Fruit fly (Drosophila melanogaster): Measurements from ENCODE around the gene CG9109.
A peak's percentile ranks its signal among the peaks of the same experiment; 100 is the strongest.

The CG9109 gene

dm6 chr2L:6068544-6069251 is 34.5 kb upstream of the CG9109 start, which contains the start of the genes CG9150 and Pfdn1 (continued):
- TF ChIP-seq Asciz (GFP tag; optimal IDR thresholded peaks at IDR 0.05) = no peak
- no peak for TF ChIP-seq NK7.1 (GFP tag; optimal IDR thresholded peaks at IDR 0.05)
- TF ChIP-seq pb (GFP tag; optimal IDR thresholded peaks at IDR 0.05) = no peak
- TF ChIP-seq CG12659 (GFP tag; optimal IDR thresholded peaks at IDR 0.05) = peak; percentile 6
- TF ChIP-seq Bgb (GFP tag; IDR thresholded peaks at IDR 0.05; ENCODE audit: partially characterized antibody) = peak; percentile 94
- TF ChIP-seq CG17328 (GFP tag; IDR thresholded peaks at IDR 0.05) = no peak
- no peak for TF ChIP-seq sr (GFP tag; IDR thresholded peaks at IDR 0.05)
- no peak for TF ChIP-seq NfI (GFP tag; optimal IDR thresholded peaks at IDR 0.05)
- TF ChIP-seq CG3838 (GFP tag; optimal IDR thresholded peaks at IDR 0.05) = no peak
- no peak for TF ChIP-seq CG4730 (GFP tag; IDR thresholded peaks at IDR 0.05)
- no peak for TF ChIP-seq CG5953 (GFP tag; IDR thresholded peaks at IDR 0.05)
- TF ChIP-seq CG42726 (GFP tag; IDR thresholded peaks at IDR 0.05; ENCODE audit: partially characterized antibody) = peak; percentile 69; the same call in 1 of the 2 replicates
- peak; percentile 93 for TF ChIP-seq CG13287 (GFP tag; IDR thresholded peaks at IDR 0.05; ENCODE audit: partially characterized antibody)
- TF ChIP-seq Awh (GFP tag; IDR thresholded peaks at IDR 0.05) = no peak
- TF ChIP-seq YL-1 (GFP tag; optimal IDR thresholded peaks at IDR 0.05) = peak; percentile 69
- no peak for TF ChIP-seq Rx (GFP tag; IDR thresholded peaks at IDR 0.05)
- TF ChIP-seq CG2678 (tag; optimal IDR thresholded peaks at IDR 0.05) = no peak
- no peak for TF ChIP-seq gcm (GFP tag; optimal IDR thresholded peaks at IDR 0.05)
- TF ChIP-seq CG8924 (tag; optimal IDR thresholded peaks at IDR 0.05) = no peak
- TF ChIP-seq CG14860 (GFP tag; IDR thresholded peaks at IDR 0.05; ENCODE audit: partially characterized antibody) = peak; percentile 87
- TF ChIP-seq CG10267 (tag; optimal IDR thresholded peaks at IDR 0.05) = peak; percentile 21
- TF ChIP-seq nmo (GFP tag; optimal IDR thresholded peaks at IDR 0.05) = peak; percentile 12
- TF ChIP-seq mld (GFP tag; IDR thresholded peaks at IDR 0.05; ENCODE audit: partially characterized antibody) = peak; percentile 65; the same call in 2 of the 3 replicates
- peak; percentile 10; the same call in 1 of the 2 replicates for TF ChIP-seq sob (GFP tag; IDR thresholded peaks at IDR 0.05)
- peak; percentile 68 for TF ChIP-seq Myb (GFP tag; optimal IDR thresholded peaks at IDR 0.05)
- no peak for TF ChIP-seq ham (GFP tag; IDR thresholded peaks at IDR 0.05)
- no peak for TF ChIP-seq Taf1 (GFP tag; IDR thresholded peaks at IDR 0.05)
- peak; percentile 85 for TF ChIP-seq nerfin-2 (GFP tag; IDR thresholded peaks at IDR 0.05; ENCODE audit: partially characterized antibody)
- no peak for TF ChIP-seq ind (GFP tag; optimal IDR thresholded peaks at IDR 0.05)
- TF ChIP-seq CG18476 (GFP tag; optimal IDR thresholded peaks at IDR 0.05) = no peak
- TF ChIP-seq Bteb2 (GFP tag; optimal IDR thresholded peaks at IDR 0.05) = no peak
- TF ChIP-seq gem (tag; optimal IDR thresholded peaks at IDR 0.05) = no peak
- TF ChIP-seq scrt (GFP tag; optimal IDR thresholded peaks at IDR 0.05) = no peak
- TF ChIP-seq CG7987 (GFP tag; optimal IDR thresholded peaks at IDR 0.05) = no peak
- TF ChIP-seq salm (tag; optimal IDR thresholded peaks at IDR 0.05) = no peak
- TF ChIP-seq Fer1 (GFP tag; optimal IDR thresholded peaks at IDR 0.05) = peak; percentile 30
- no peak for TF ChIP-seq CG4820 (GFP tag; optimal IDR thresholded peaks at IDR 0.05)
- peak; percentile 88 for TF ChIP-seq CG2116 (GFP tag; optimal IDR thresholded peaks at IDR 0.05)
- TF ChIP-seq gro (GFP tag; optimal IDR thresholded peaks at IDR 0.05) = peak; percentile 68
- TF ChIP-seq Blimp-1 (GFP tag; optimal IDR thresholded peaks at IDR 0.05) = no peak
- TF ChIP-seq sna (GFP tag; IDR thresholded peaks at IDR 0.05; ENCODE audit: partially characterized antibody) = peak; percentile 79
- peak; percentile 36; the same call in 2 of the 3 replicates for TF ChIP-seq Dbx (GFP tag; IDR thresholded peaks at IDR 0.05)
- TF ChIP-seq CG6272 (GFP tag; IDR thresholded peaks at IDR 0.05) = no peak
- peak; percentile 90 for TF ChIP-seq hbn (GFP tag; IDR thresholded peaks at IDR 0.05; ENCODE audit: partially characterized antibody)
- peak; percentile 34 for TF ChIP-seq HmgZ (tag; optimal IDR thresholded peaks at IDR 0.05)
- TF ChIP-seq CG2120 (GFP tag; optimal IDR thresholded peaks at IDR 0.05) = peak; percentile 25
- peak; percentile 18 for TF ChIP-seq Sin3A (optimal IDR thresholded peaks at IDR 0.05)
- no peak for TF ChIP-seq CG1832 (GFP tag; optimal IDR thresholded peaks at IDR 0.05)
- peak; percentile 62 for TF ChIP-seq MESR4 (GFP tag; optimal IDR thresholded peaks at IDR 0.05)
